Fruit fly (Drosophila melanogaster): ENCODE data around the gene CG9072.
A peak's percentile ranks its signal among the peaks of the same experiment; 100 is the strongest.

CG9072 gene

DNA sequence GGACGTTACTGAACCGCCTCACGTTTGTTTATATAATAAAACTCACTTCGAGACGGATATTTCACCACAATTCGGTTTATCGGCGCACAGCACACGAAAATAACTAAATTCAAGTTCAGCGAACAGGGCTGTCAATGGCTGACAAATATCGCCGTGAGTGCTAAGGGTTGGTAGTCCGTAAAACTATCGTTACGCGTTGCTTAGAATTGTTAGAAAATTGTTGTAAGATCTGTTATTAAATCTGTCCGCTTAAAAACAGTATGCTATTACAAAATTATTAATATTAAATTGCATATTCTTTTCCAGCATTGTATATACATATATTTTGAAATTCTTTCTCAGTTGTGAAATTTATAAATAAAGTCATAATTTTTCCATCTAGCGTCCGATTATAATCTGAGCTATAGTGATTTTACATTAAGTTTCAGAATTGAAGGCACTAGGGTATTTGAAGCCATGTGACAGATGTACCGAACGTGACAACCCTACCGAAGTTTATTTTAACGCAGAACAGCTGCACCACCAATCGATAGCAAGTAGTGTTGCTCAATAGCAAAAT lies 11.2 kb downstream of the CG9072 start, which contains the start of gene Cox17 (continued):
- TF ChIP-seq CG8924 (tag; optimal IDR thresholded peaks at IDR 0.05) (peak; percentile 85), lov (optimal IDR thresholded peaks at IDR 0.05) (no peak), lov (GFP tag; IDR thresholded peaks at IDR 0.05) (no peak), CG14014 (GFP tag; IDR thresholded peaks at IDR 0.05) (peak; percentile 55; the same call in 1 of the 2 replicates), ab (GFP tag; optimal IDR thresholded peaks at IDR 0.05) (peak; percentile 28), bigmax (GFP tag; optimal IDR thresholded peaks at IDR 0.05) (no peak), dmrt11E (tag; optimal IDR thresholded peaks at IDR 0.05) (peak; percentile 81), ranshi (GFP tag; IDR thresholded peaks at IDR 0.05) (peak; percentile 37; the same call in 1 of the 2 replicates), croc (GFP tag; conservative IDR thresholded peaks at IDR 0.05) (peak; percentile 48), z (GFP tag; IDR thresholded peaks at IDR 0.05) (no peak), CG12071 (GFP tag; optimal IDR thresholded peaks at IDR 0.05) (peak; percentile 20), nerfin-1 (tag; optimal IDR thresholded peaks at IDR 0.05) (peak; percentile 75), CG4404 (GFP tag; IDR thresholded peaks at IDR 0.05) (peak; percentile 61), crp (GFP tag; optimal IDR thresholded peaks at IDR 0.05) (peak; percentile 38 to 85), CG14965 (GFP tag; optimal IDR thresholded peaks at IDR 0.05; ENCODE audit: borderline replicate concordance) (no peak), Atf-2 (GFP tag; optimal IDR thresholded peaks at IDR 0.05) (peak; percentile 68), CG7839 (tag; optimal IDR thresholded peaks at IDR 0.05) (peak; percentile 84), CG11560 (tag; IDR thresholded peaks at IDR 0.05) (peak; percentile 47; the same call in 1 of the 3 replicates), CG1024 (GFP tag; IDR thresholded peaks at IDR 0.05) (peak; percentile 3; the same call in 1 of the 2 replicates), cato (GFP tag; optimal IDR thresholded peaks at IDR 0.05; ENCODE audit: borderline replicate concordance) (peak; percentile 82), CG32767 (GFP tag; IDR thresholded peaks at IDR 0.05) (no peak; the same call in 1 of the 2 replicates), CG3995 (GFP tag; optimal IDR thresholded peaks at IDR 0.05) (peak; percentile 58), gem (tag; optimal IDR thresholded peaks at IDR 0.05) (peak; percentile 90), CG5953 (GFP tag; IDR thresholded peaks at IDR 0.05) (no peak), ham (GFP tag; IDR thresholded peaks at IDR 0.05) (no peak), Max (GFP tag; optimal IDR thresholded peaks at IDR 0.05) (peak; percentile 84), sens-2 (GFP tag; IDR thresholded peaks at IDR 0.05) (no peak), NK7.1 (GFP tag; optimal IDR thresholded peaks at IDR 0.05) (no peak), Deaf1 (tag; optimal IDR thresholded peaks at IDR 0.05) (peak; percentile 65), CG16779 (GFP tag; IDR thresholded peaks at IDR 0.05) (no peak), CG10654 (GFP tag; optimal IDR thresholded peaks at IDR 0.05) (peak; percentile 78), Sox102F (GFP tag; optimal IDR thresholded peaks at IDR 0.05) (peak; percentile 78), CG17385 (GFP tag; optimal IDR thresholded peaks at IDR 0.05) (peak; percentile 78), tap (tag; optimal IDR thresholded peaks at IDR 0.05) (peak; percentile 62), CG1603 (tag; optimal IDR thresholded peaks at IDR 0.05) (peak; percentile 24), zfh1 (GFP tag; IDR thresholded peaks at IDR 0.05) (peak; percentile 51; the same call in 2 of the 3 replicates), ara (GFP tag; IDR thresholded peaks at IDR 0.05) (no peak; the same call in 1 of the 2 replicates), dmrt99B (tag; optimal IDR thresholded peaks at IDR 0.05) (peak; percentile 83), gcm (GFP tag; optimal IDR thresholded peaks at IDR 0.05) (peak; percentile 69), CG1602 (GFP tag; optimal IDR thresholded peaks at IDR 0.05) (peak; percentile 77), Dek (tag; optimal IDR thresholded peaks at IDR 0.05) (peak; percentile 72), CG7372 (GFP tag; IDR thresholded peaks at IDR 0.05) (peak; percentile 57), Sox100B (GFP tag; optimal IDR thresholded peaks at IDR 0.05) (peak; percentile 90), CG15073 (GFP tag; optimal IDR thresholded peaks at IDR 0.05) (peak; percentile 18), sim (GFP tag; IDR thresholded peaks at IDR 0.05) (no peak), Ada2b (GFP tag; IDR thresholded peaks at IDR 0.05) (peak; percentile 48), repo (GFP tag; optimal IDR thresholded peaks at IDR 0.05) (peak; percentile 28), D19A (tag; optimal IDR thresholded peaks at IDR 0.05) (peak; percentile 74), Hr39 (optimal IDR thresholded peaks at IDR 0.05) (no peak), trh (GFP tag; optimal IDR thresholded peaks at IDR 0.05) (peak; percentile 73), CG10431 (GFP tag; optimal IDR thresholded peaks at IDR 0.05) (peak; percentile 47)

Measured in whole organism, embryonic.